Worm (Caenorhabditis elegans): Measurements from ENCODE around the gene npp-19.
A peak's percentile ranks its signal among the peaks of the same experiment; 100 is the strongest.

The npp-19 gene

ce11 chrII:10804442-10804841, 6.2 kb upstream of the npp-19 start:
- TF ChIP-seq nfya-1 (tag; optimal IDR thresholded peaks at IDR 0.05; ENCODE audit: borderline replicate concordance, insufficient read depth): no peak

DNA sequence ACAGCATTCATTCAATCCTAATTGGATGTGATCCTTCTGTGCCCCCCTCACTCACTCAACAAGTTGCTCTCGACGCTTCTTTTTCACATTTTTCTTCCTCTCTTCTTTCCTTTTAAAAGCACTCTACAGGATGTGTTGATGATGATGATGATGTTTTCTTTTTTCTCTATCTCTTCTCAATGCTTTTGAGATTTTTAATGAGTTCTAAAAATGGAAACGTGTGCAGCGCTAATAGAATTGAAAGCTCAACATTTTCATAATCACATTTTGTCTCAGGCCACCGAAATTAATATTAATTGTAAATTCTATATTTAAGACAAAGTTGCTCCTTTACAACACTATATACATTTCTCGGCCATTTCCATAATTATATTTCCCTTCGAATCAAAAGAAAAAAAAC, 1.9 kb upstream of the npp-19 start:
- TF ChIP-seq fkh-3 (tag; optimal IDR thresholded peaks at IDR 0.05) (no peak), F55B11.4 (tag; optimal IDR thresholded peaks at IDR 0.05; ENCODE audit: borderline replicate concordance, insufficient read depth) (no peak), ceh-91 (GFP tag; IDR thresholded peaks at IDR 0.05) (no peak), tbp1 (GFP tag; optimal IDR thresholded peaks at IDR 0.05) (no peak), ama-1 (optimal IDR thresholded peaks at IDR 0.05) (no peak), ama-1 (GFP tag; optimal IDR thresholded peaks at IDR 0.05) (no peak), ceh-58 (GFP tag; IDR thresholded peaks at IDR 0.05) (no peak), B0035.1 (tag; optimal IDR thresholded peaks at IDR 0.05) (no peak), mes-4 (tag; optimal IDR thresholded peaks at IDR 0.05) (no peak), Y67H2A.10 (GFP tag; conservative IDR thresholded peaks at IDR 0.05) (no peak), ekl-4 (GFP tag; IDR thresholded peaks at IDR 0.05) (no peak)

ce11 chrII:10796194-10796593, 2.1 kb downstream of the npp-19 start, which contains the start of gene set-14:
TSS of gene set-14 (minus strand) at chrII:10796294.
- TF ChIP-seq nhr-27 (tag; optimal IDR thresholded peaks at IDR 0.05) (no peak), lsl-1 (GFP tag; optimal IDR thresholded peaks at IDR 0.05) (peak; percentile 18), rcor-1 (GFP tag; IDR thresholded peaks at IDR 0.05) (no peak), F33H1.4 (GFP tag; IDR thresholded peaks at IDR 0.05) (no peak), madf-6 (GFP tag; IDR thresholded peaks at IDR 0.05) (peak; percentile 21; the same call in 1 of the 2 replicates), athp-1 (tag; optimal IDR thresholded peaks at IDR 0.05) (no peak)

DNA sequence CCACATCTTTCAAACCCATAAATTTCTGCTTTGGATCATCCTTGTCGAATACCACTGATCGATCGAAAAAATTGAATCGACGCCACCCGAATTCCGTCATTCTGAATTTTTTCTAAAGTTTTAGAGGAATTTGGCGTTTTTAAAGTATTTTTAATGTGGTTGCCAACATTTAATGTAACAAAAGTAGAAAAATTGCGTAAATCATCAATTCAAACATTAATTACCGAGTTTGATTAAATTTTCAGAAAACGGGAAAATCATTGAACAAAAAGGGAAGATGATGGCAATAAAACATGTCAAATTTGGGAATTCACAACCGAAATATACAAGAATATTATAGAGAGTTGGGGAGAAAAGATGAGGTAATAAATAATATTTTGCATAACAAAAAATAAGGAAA, 4.9 kb downstream of the npp-19 start, which contains the start of gene vps-11:
Gene vps-11, minus strand, starts transcription at position 101 of the 400 bp plus-strand sequence.
- TF ChIP-seq nfya-2 (GFP tag; IDR thresholded peaks at IDR 0.05): no peak
- no peak for TF ChIP-seq attf-3 (GFP tag; conservative IDR thresholded peaks at IDR 0.05)
- TF ChIP-seq tlf-1 (GFP tag; optimal IDR thresholded peaks at IDR 0.05): no peak

DNA sequence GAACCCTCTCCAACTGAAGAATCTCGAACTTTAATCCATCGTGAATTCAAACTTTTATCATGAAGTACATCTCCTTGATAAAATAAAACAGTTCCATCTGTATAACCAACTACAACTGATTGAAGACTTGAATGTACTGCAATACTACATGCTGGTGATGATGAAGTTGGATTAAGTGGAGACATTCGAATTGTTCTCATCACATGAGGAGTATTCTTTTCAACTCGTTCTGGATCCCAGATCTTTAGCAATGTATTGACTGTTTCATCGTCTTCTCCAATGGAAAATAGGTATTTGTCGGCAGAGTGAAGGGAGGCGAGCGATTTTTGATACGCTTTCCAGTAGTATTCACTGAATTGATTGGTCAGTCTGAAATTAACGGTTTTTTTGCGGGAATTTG, 5.7 kb downstream of the npp-19 start:
- TF ChIP-seq Y56A3A.18 (GFP tag; IDR thresholded peaks at IDR 0.05): no peak
- TF ChIP-seq T26A5.8 (tag; optimal IDR thresholded peaks at IDR 0.05): no peak
- no peak for TF ChIP-seq B0336.3 (GFP tag; IDR thresholded peaks at IDR 0.05)
- TF ChIP-seq sdz-38 (tag; optimal IDR thresholded peaks at IDR 0.05): no peak
- TF ChIP-seq ama-1 (optimal IDR thresholded peaks at IDR 0.05): no peak
- no peak for TF ChIP-seq ama-1 (GFP tag; optimal IDR thresholded peaks at IDR 0.05)
- TF ChIP-seq egl-18 (GFP tag; IDR thresholded peaks at IDR 0.05): no peak
- TF ChIP-seq aptf-2 (GFP tag; conservative IDR thresholded peaks at IDR 0.05): no peak

DNA sequence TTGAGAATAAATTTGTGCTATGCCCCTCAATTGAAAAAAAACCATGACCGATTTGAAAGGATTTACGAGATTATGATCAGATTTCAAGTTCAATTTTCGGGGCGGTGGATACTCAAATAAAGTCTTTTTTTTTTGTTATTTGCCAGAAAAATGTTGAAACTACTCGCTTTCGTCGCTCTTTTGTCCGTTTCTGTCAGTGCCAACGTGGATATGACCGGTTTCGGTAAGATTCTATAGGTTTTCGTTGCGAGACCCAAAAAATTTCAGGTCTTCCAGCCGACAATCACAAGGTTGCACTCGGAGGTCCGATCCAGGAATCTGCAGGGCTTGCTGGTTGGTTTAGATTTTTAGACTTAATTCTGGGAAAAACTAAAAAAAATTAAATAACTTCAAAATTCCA, 11.0 kb downstream of the npp-19 start, which contains the start of gene tag-209:
Gene tag-209, plus strand, starts transcription at position 73 of the 400 bp plus-strand sequence.
- TF ChIP-seq ekl-4 (GFP tag; IDR thresholded peaks at IDR 0.05): peak; percentile 39; the same call in 1 of the 2 replicates
- TF ChIP-seq ztf-18 (tag; optimal IDR thresholded peaks at IDR 0.05): no peak
- TF ChIP-seq him-1 (tag; optimal IDR thresholded peaks at IDR 0.05): peak; percentile 72
- no peak for TF ChIP-seq hlh-12 (tag; optimal IDR thresholded peaks at IDR 0.05)
- no peak for TF ChIP-seq B0019.2 (GFP tag; conservative IDR thresholded peaks at IDR 0.05)
- TF ChIP-seq attf-3 (GFP tag; conservative IDR thresholded peaks at IDR 0.05): no peak

Data from whole organism, young adult.